Worm (Caenorhabditis elegans) whole organism, L1 larva: ENCODE data around the gene C26E1.1.

ENCODE experiments used
- C34B4.2 ChIP-seq: sonication (generic microtip); optimal IDR thresholded peaks from 2 replicates; lab custom pipeline; 2017; ENCODE audit warnings: mild to moderate bottlenecking, missing genetic modification characterization, missing compliant biosample characterization
- aly-2 ChIP-seq: fragments of 150-350 bp; optimal IDR thresholded peaks from 2 replicates; lab custom pipeline; 2014; ENCODE audit warnings: missing biosample characterization, missing genetic modification characterization
- blmp-1 ChIP-seq: fragments of 150-350 bp; optimal IDR thresholded peaks from 2 replicates; lab custom pipeline; 2014; ENCODE audit warnings: missing biosample characterization, missing genetic modification characterization
- ceh-63 ChIP-seq: fragments of 200-800 bp; sonication (Bioruptor generic); optimal IDR thresholded peaks from 2 replicates; lab custom pipeline; 2018; ENCODE audit warnings: mild to moderate bottlenecking, missing genetic modification characterization, missing compliant biosample characterization
- ceh-88 ChIP-seq: fragments of 200-800 bp; sonication (Bioruptor generic); IDR thresholded peaks from 2 replicates; pipeline ENCODE4 v1.3.6; 2022; ENCODE audit warnings: missing genetic modification characterization, missing compliant biosample characterization
- dpl-1 ChIP-seq, 3 experiments: fragments of 150-350 bp in 2 of 3; sonication (generic microtip) in 1 of 3; optimal IDR thresholded peaks; 2 replicates each; lab custom pipeline; 2014 to 2017; ENCODE audit warnings: missing biosample characterization in 3 of 3, missing genetic modification characterization in 3 of 3, missing genetic modification reagents in 3 of 3
- dsc-1 ChIP-seq: sonication (generic microtip); optimal IDR thresholded peaks from 2 replicates; lab custom pipeline; 2016; ENCODE audit warnings: mild to moderate bottlenecking, missing genetic modification characterization, missing compliant biosample characterization
- efl-1 ChIP-seq, 4 experiments: fragments of 150-350 bp; optimal IDR thresholded peaks in 3 of 4; peaks in 1 of 4; 1 replicate in 1 of 4; 2 replicates in 3 of 4; lab custom pipeline; 2014; ENCODE audit warnings: missing biosample characterization in 2 of 4, missing genetic modification characterization in 2 of 4, missing genetic modification reagents in 2 of 4
- efl-3 ChIP-seq: fragments of 200-800 bp; sonication (Bioruptor generic); optimal IDR thresholded peaks from 2 replicates; lab custom pipeline; 2018; ENCODE audit warnings: mild to moderate bottlenecking, missing genetic modification characterization, missing compliant biosample characterization
- elt-2 ChIP-seq: sonication (generic microtip); optimal IDR thresholded peaks from 2 replicates; lab custom pipeline; 2016; ENCODE audit warnings: missing genetic modification characterization, mild to moderate bottlenecking, inconsistent platforms, missing compliant biosample characterization, missing genetic modification reagents
- ets-5 ChIP-seq: fragments of 200-800 bp; sonication (Bioruptor generic); IDR thresholded peaks from 2 replicates; pipeline ENCODE4 v1.3.6; 2022; ENCODE audit warnings: missing genetic modification characterization, missing compliant biosample characterization
- fkh-8 ChIP-seq: sonication (generic microtip); optimal IDR thresholded peaks from 2 replicates; lab custom pipeline; 2016; ENCODE audit warnings: mild to moderate bottlenecking, missing genetic modification characterization, missing compliant biosample characterization
- grh-1 ChIP-seq: fragments of 200-800 bp; sonication (Bioruptor generic); IDR thresholded peaks from 2 replicates; pipeline ENCODE4 v1.3.6; 2022; ENCODE audit warnings: missing genetic modification reagents, missing genetic modification characterization, missing compliant biosample characterization
- hlh-17 ChIP-seq: fragments of 200-800 bp; sonication (Bioruptor generic); optimal IDR thresholded peaks from 2 replicates; lab custom pipeline; 2018; ENCODE audit warnings: missing genetic modification characterization, mild to moderate bottlenecking, missing compliant biosample characterization, moderate library complexity, borderline replicate concordance
- hlh-4 ChIP-seq: sonication (generic microtip); optimal IDR thresholded peaks from 2 replicates; lab custom pipeline; 2016; ENCODE audit warnings: mild to moderate bottlenecking, missing genetic modification characterization, missing compliant biosample characterization
- hpl-2 ChIP-seq: fragments of 150-350 bp; optimal IDR thresholded peaks from 2 replicates; lab custom pipeline; 2014; ENCODE audit warnings: missing biosample characterization, missing genetic modification reagents, missing genetic modification characterization
- jun-1 ChIP-seq: fragments of 150-350 bp; optimal IDR thresholded peaks from 2 replicates; lab custom pipeline; 2014; ENCODE audit warnings: missing biosample characterization, missing genetic modification reagents, missing genetic modification characterization
- lin-13 ChIP-seq: fragments of 150-350 bp; optimal IDR thresholded peaks from 2 replicates; lab custom pipeline; 2014; ENCODE audit warnings: missing biosample characterization, missing genetic modification reagents, missing genetic modification characterization
- lin-14 ChIP-seq: fragments of 200-800 bp; sonication (Bioruptor generic); optimal IDR thresholded peaks from 2 replicates; lab custom pipeline; 2018; ENCODE audit warnings: mild to moderate bottlenecking, missing genetic modification characterization, moderate library complexity, missing compliant biosample characterization
- lin-35 ChIP-seq, 2 experiments: fragments of 150-350 bp; optimal IDR thresholded peaks; 2 replicates each; lab custom pipeline; 2014; ENCODE audit warnings: missing biosample characterization in 2 of 2, missing genetic modification characterization in 2 of 2, missing genetic modification reagents in 2 of 2
- lin-39 ChIP-seq: fragments of 150-350 bp; optimal IDR thresholded peaks from 2 replicates; lab custom pipeline; 2014; ENCODE audit warnings: missing biosample characterization, missing genetic modification reagents, missing genetic modification characterization
- nhr-12 ChIP-seq: sonication (generic microtip); optimal IDR thresholded peaks from 2 replicates; lab custom pipeline; 2017; ENCODE audit warnings: missing biosample characterization, missing genetic modification characterization
- nhr-19 ChIP-seq: fragments of 200-800 bp; sonication (Bioruptor generic); conservative IDR thresholded peaks from 2 replicates; pipeline ENCODE4 v1.3.6; 2022; ENCODE audit warnings: missing genetic modification characterization, missing compliant biosample characterization
- nhr-237 ChIP-seq: fragments of 150-350 bp; optimal IDR thresholded peaks from 2 replicates; lab custom pipeline; 2014; ENCODE audit warnings: missing biosample characterization, missing genetic modification characterization
- nhr-28 ChIP-seq: fragments of 150-350 bp; optimal IDR thresholded peaks from 2 replicates; lab custom pipeline; 2014; ENCODE audit warnings: missing biosample characterization, missing genetic modification characterization
- nhr-77 ChIP-seq: fragments of 150-350 bp; optimal IDR thresholded peaks from 2 replicates; lab custom pipeline; 2014; ENCODE audit warnings: missing biosample characterization, missing genetic modification characterization
- nhr-85 ChIP-seq: sonication (generic microtip); peaks from one replicate; lab custom pipeline; 2016; ENCODE audit warnings: missing genetic modification characterization, inconsistent platforms, missing compliant biosample characterization
- pag-3 ChIP-seq: sonication (generic microtip); optimal IDR thresholded peaks from 2 replicates; lab custom pipeline; 2017; ENCODE audit warnings: missing genetic modification characterization, mild to moderate bottlenecking, missing compliant biosample characterization, antibody characterized with exemption, borderline replicate concordance; ENCODE audit not compliant: insufficient read depth
- pax-3 ChIP-seq: fragments of 200-800 bp; sonication (Bioruptor generic); optimal IDR thresholded peaks from 2 replicates; lab custom pipeline; 2018; ENCODE audit warnings: mild to moderate bottlenecking, missing genetic modification characterization, moderate library complexity, missing compliant biosample characterization
- pqm-1 ChIP-seq: sonication (generic microtip); optimal IDR thresholded peaks from 3 replicates; lab custom pipeline; 2017; ENCODE audit warnings: missing biosample characterization, missing genetic modification characterization
- rnt-1 ChIP-seq: sonication (generic microtip); optimal IDR thresholded peaks from 2 replicates; lab custom pipeline; 2016; ENCODE audit warnings: mild to moderate bottlenecking, missing genetic modification characterization, moderate library complexity, missing compliant biosample characterization
- snpc-4 ChIP-seq: fragments of 150-350 bp; optimal IDR thresholded peaks from 2 replicates; lab custom pipeline; 2014; ENCODE audit warnings: missing biosample characterization, missing genetic modification characterization
- snu-23 ChIP-seq: sonication (generic microtip); optimal IDR thresholded peaks from 2 replicates; lab custom pipeline; 2016; ENCODE audit warnings: missing genetic modification characterization, missing compliant biosample characterization
- tbx-2 ChIP-seq: sonication (generic microtip); optimal IDR thresholded peaks from 2 replicates; lab custom pipeline; 2016; ENCODE audit warnings: missing genetic modification characterization, missing compliant biosample characterization
- tlp-1 ChIP-seq: fragments of 150-350 bp; optimal IDR thresholded peaks from 2 replicates; lab custom pipeline; 2014; ENCODE audit warnings: missing biosample characterization, missing genetic modification characterization
- unc-30 ChIP-seq: sonication (generic microtip); optimal IDR thresholded peaks from 2 replicates; lab custom pipeline; 2017; ENCODE audit warnings: missing biosample characterization, missing genetic modification characterization
- unc-62 ChIP-seq: fragments of 150-350 bp; optimal IDR thresholded peaks from 2 replicates; lab custom pipeline; 2014; ENCODE audit warnings: missing biosample characterization, missing genetic modification reagents, missing genetic modification characterization
- vab-15 ChIP-seq: sonication (generic microtip); optimal IDR thresholded peaks from 2 replicates; lab custom pipeline; 2017; ENCODE audit warnings: missing genotype, mild to moderate bottlenecking, missing genetic modification characterization, missing compliant biosample characterization

The C26E1.1 gene

ce11 chrV:13269228-13269630 is 28.1 kb upstream of the C26E1.1 start (continued):
- TF ChIP-seq hpl-2 (GFP tag; lab: Kevin White, UChicago) (peak; percentile 83), pqm-1 (tag; lab: Kevin White, UChicago) (peak; percentile 86), ets-5 (GFP tag; lab: Robert Waterston, UW) (no peak)

DNA sequence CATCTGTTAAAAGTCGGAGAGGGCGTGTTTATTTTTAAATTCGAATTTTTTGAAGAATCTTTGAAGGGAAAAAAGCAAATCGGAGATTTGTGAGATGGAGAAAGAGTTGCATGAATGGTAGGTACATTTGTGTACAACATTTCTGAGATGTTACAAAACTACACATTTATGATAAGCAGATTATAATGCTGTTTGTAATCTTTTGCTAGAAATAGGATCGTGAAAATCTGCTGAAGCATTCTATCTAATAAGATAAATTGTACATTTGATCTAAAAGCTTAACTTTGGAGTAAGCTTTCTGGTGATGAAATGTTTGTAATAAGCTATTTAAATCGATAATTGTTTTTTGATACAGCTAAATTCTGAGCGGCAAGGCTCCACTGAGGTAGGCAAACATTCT is 25.0 kb upstream of the C26E1.1 start:
- TF ChIP-seq nhr-12 (no peak), lin-14 (GFP tag; lab: Kevin White, UChicago) (no peak), tbx-2 (tag; lab: Kevin White, UChicago) (no peak), fkh-8 (tag; lab: Kevin White, UChicago) (no peak), C34B4.2 (no peak), dsc-1 (no peak), blmp-1 (tag; lab: Kevin White, UChicago) (no peak), rnt-1 (tag; lab: Kevin White, UChicago) (no peak), nhr-19 (no peak), lin-35 (GFP tag; optimal IDR thresholded peaks at IDR 0.05; lab: Kevin White, UChicago) (no peak), ceh-88 (GFP tag; lab: Robert Waterston, UW) (no peak), dpl-1 (GFP tag; optimal IDR thresholded peaks at IDR 0.05; lab: Kevin White, UChicago) (no peak), ceh-63 (GFP tag; lab: Kevin White, UChicago) (no peak), grh-1 (GFP tag; lab: Robert Waterston, UW) (no peak), nhr-77 (tag; lab: Kevin White, UChicago) (no peak), nhr-85 (no peak), unc-62 (GFP tag; lab: Kevin White, UChicago) (no peak), snu-23 (GFP tag; lab: Kevin White, UChicago) (no peak)
- TF ChIP-seq, all 84 proteins: peak for 0

- TF ChIP-seq elt-2 (peak; percentile 54), hlh-17 (GFP tag; lab: Kevin White, UChicago) (no peak), efl-3 (GFP tag; lab: Kevin White, UChicago) (no peak), tlp-1 (tag; lab: Kevin White, UChicago) (no peak)
Measured at ce11 chrV:13273302-13273701, 24.0 kb upstream of the C26E1.1 start.

DNA sequence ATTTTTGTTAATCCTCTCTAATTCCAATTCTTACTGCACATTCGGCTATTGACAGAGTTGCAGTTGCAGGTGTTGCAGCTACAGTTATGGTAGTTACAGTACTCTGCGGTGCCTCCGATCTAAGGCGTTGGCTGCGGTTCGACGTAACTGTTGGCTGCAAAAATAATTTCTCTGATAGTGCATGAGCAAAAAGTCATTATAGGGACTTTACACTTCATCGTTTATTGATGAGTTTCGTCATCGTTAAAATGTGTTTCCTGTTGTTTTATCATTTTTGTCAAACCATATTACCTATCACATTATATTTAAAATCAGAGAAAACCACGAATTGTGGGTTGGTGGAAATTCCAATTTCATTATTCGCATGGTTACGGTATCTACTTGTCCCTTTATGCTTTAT is 22.7 kb upstream of the C26E1.1 start:
- TF ChIP-seq elt-2 (peak; percentile 52), pax-3 (peak; percentile 38), unc-30 (no peak)

ce11 chrV:13275959-13276358 is 21.4 kb upstream of the C26E1.1 start, which contains the start of gene F32F2.4:
TSS of gene F32F2.4 (plus strand) at chrV:13276259.
- TF ChIP-seq ceh-63 (GFP tag; lab: Kevin White, UChicago) = no peak
- no peak for TF ChIP-seq hlh-4 (tag; lab: Kevin White, UChicago)
- TF ChIP-seq nhr-237 = no peak
- TF ChIP-seq pag-3 (tag; lab: Kevin White, UChicago) = no peak
- no peak for TF ChIP-seq C34B4.2
- no peak for TF ChIP-seq snpc-4 (tag; lab: Kevin White, UChicago)
- no peak for TF ChIP-seq vab-15
- no peak for TF ChIP-seq nhr-28
- TF ChIP-seq jun-1 (tag; lab: Kevin White, UChicago) = no peak

ce11 chrV:13280382-13280781 is 16.9 kb upstream of the C26E1.1 start:
- TF ChIP-seq lin-39 (tag; lab: Kevin White, UChicago) (no peak), lin-13 (no peak), efl-1 (optimal IDR thresholded peaks at IDR 0.05; lab: Kevin White, UChicago) (no peak), efl-1 (GFP tag; optimal IDR thresholded peaks at IDR 0.05 in 1 of 2; lab: Kevin White, UChicago) (peak in 1 of 2 experiments; percentile 59), aly-2 (tag; lab: Kevin White, UChicago) (no peak), snpc-4 (tag; lab: Kevin White, UChicago) (no peak), blmp-1 (tag; lab: Kevin White, UChicago) (peak; percentile 85)
- TF ChIP-seq, all 84 proteins: peak for 2
